Worm (Caenorhabditis elegans) whole organism, L1 larva: ENCODE results near the gene T19C3.5.

Source experiments
- aly-2 ChIP-seq: fragments of 150-350 bp; optimal IDR thresholded peaks from 2 replicates; lab custom pipeline; 2014; ENCODE audit warnings: missing biosample characterization, missing genetic modification characterization
- ama-1 ChIP-seq: fragments of 150-350 bp; optimal IDR thresholded peaks from 2 replicates; lab custom pipeline; 2014
- ceh-82 ChIP-seq, 3 experiments: fragments of 150-350 bp in 1 of 3; sonication (generic microtip) in 2 of 3; optimal IDR thresholded peaks; 2 replicates each; lab custom pipeline; 2014 to 2017; ENCODE audit warnings: missing biosample characterization in 3 of 3, missing genetic modification characterization in 3 of 3
- ceh-90 ChIP-seq: sonication (generic microtip); optimal IDR thresholded peaks from 2 replicates; lab custom pipeline; 2016; ENCODE audit warnings: missing genetic modification characterization, missing compliant biosample characterization
- ces-1 ChIP-seq: fragments of 150-350 bp; optimal IDR thresholded peaks from 2 replicates; lab custom pipeline; 2014; ENCODE audit warnings: missing biosample characterization, missing genetic modification reagents, missing genetic modification characterization
- efl-1 ChIP-seq, 4 experiments: fragments of 150-350 bp; optimal IDR thresholded peaks in 3 of 4; peaks in 1 of 4; 1 replicate in 1 of 4; 2 replicates in 3 of 4; lab custom pipeline; 2014; ENCODE audit warnings: missing biosample characterization in 2 of 4, missing genetic modification characterization in 2 of 4, missing genetic modification reagents in 2 of 4
- efl-3 ChIP-seq: fragments of 200-800 bp; sonication (Bioruptor generic); optimal IDR thresholded peaks from 2 replicates; lab custom pipeline; 2018; ENCODE audit warnings: mild to moderate bottlenecking, missing genetic modification characterization, missing compliant biosample characterization
- egl-13 ChIP-seq: sonication (generic microtip); optimal IDR thresholded peaks from 2 replicates; lab custom pipeline; 2016; ENCODE audit warnings: missing genotype, missing genetic modification reagents, missing genetic modification characterization, missing compliant biosample characterization
- elt-2 ChIP-seq: sonication (generic microtip); optimal IDR thresholded peaks from 2 replicates; lab custom pipeline; 2016; ENCODE audit warnings: missing genetic modification characterization, mild to moderate bottlenecking, inconsistent platforms, missing compliant biosample characterization, missing genetic modification reagents
- fkh-8 ChIP-seq: sonication (generic microtip); optimal IDR thresholded peaks from 2 replicates; lab custom pipeline; 2016; ENCODE audit warnings: mild to moderate bottlenecking, missing genetic modification characterization, missing compliant biosample characterization
- isw-1 ChIP-seq: fragments of 200-800 bp; sonication (Bioruptor generic); IDR thresholded peaks from 2 replicates; pipeline ENCODE4 v1.3.6; 2022; ENCODE audit warnings: missing genetic modification characterization, missing compliant biosample characterization
- lin-14 ChIP-seq: fragments of 200-800 bp; sonication (Bioruptor generic); optimal IDR thresholded peaks from 2 replicates; lab custom pipeline; 2018; ENCODE audit warnings: mild to moderate bottlenecking, missing genetic modification characterization, moderate library complexity, missing compliant biosample characterization
- lin-35 ChIP-seq, 2 experiments: fragments of 150-350 bp; optimal IDR thresholded peaks; 2 replicates each; lab custom pipeline; 2014; ENCODE audit warnings: missing biosample characterization in 2 of 2, missing genetic modification characterization in 2 of 2, missing genetic modification reagents in 2 of 2
- lin-39 ChIP-seq: fragments of 150-350 bp; optimal IDR thresholded peaks from 2 replicates; lab custom pipeline; 2014; ENCODE audit warnings: missing biosample characterization, missing genetic modification reagents, missing genetic modification characterization
- lsy-2 ChIP-seq, 2 experiments: fragments of 150-350 bp; optimal IDR thresholded peaks; 2 replicates each; lab custom pipeline; 2014; ENCODE audit warnings: missing biosample characterization in 2 of 2, missing genetic modification characterization in 2 of 2
- mab-9 ChIP-seq: fragments of 200-800 bp; sonication (Bioruptor generic); IDR thresholded peaks from 2 replicates; pipeline ENCODE4 v1.3.6; 2022; ENCODE audit warnings: missing genetic modification reagents, missing genetic modification characterization, missing compliant biosample characterization
- mdl-1 ChIP-seq, 2 experiments: fragments of 150-350 bp; optimal IDR thresholded peaks; 2 replicates each; lab custom pipeline; 2014 to 2017; ENCODE audit warnings: missing biosample characterization in 2 of 2, missing genetic modification characterization in 2 of 2, inconsistent platforms in 1 of 2
- nhr-11 ChIP-seq: fragments of 150-350 bp; optimal IDR thresholded peaks from 2 replicates; lab custom pipeline; 2014; ENCODE audit warnings: missing biosample characterization, missing genetic modification characterization
- nhr-76 ChIP-seq: sonication (generic microtip); optimal IDR thresholded peaks from 2 replicates; lab custom pipeline; 2017; ENCODE audit warnings: missing biosample characterization, missing genetic modification characterization
- nhr-77 ChIP-seq: fragments of 150-350 bp; optimal IDR thresholded peaks from 2 replicates; lab custom pipeline; 2014; ENCODE audit warnings: missing biosample characterization, missing genetic modification characterization
- nhr-85 ChIP-seq: sonication (generic microtip); peaks from one replicate; lab custom pipeline; 2016; ENCODE audit warnings: missing genetic modification characterization, inconsistent platforms, missing compliant biosample characterization
- nhr-90 ChIP-seq: sonication (generic microtip); optimal IDR thresholded peaks from 2 replicates; lab custom pipeline; 2016; ENCODE audit warnings: mild to moderate bottlenecking, missing genetic modification characterization, missing compliant biosample characterization; ENCODE audit not compliant: poor library complexity
- skn-1 ChIP-seq: fragments of 150-350 bp; optimal IDR thresholded peaks from 2 replicates; lab custom pipeline; 2014; ENCODE audit warnings: missing biosample characterization, missing genetic modification characterization
- snpc-4 ChIP-seq: fragments of 150-350 bp; optimal IDR thresholded peaks from 2 replicates; lab custom pipeline; 2014; ENCODE audit warnings: missing biosample characterization, missing genetic modification characterization
- snu-23 ChIP-seq: sonication (generic microtip); optimal IDR thresholded peaks from 2 replicates; lab custom pipeline; 2016; ENCODE audit warnings: missing genetic modification characterization, missing compliant biosample characterization
- sox-4 ChIP-seq: sonication (generic microtip); optimal IDR thresholded peaks from 2 replicates; lab custom pipeline; 2016; ENCODE audit warnings: missing genetic modification characterization, missing compliant biosample characterization
- tbx-2 ChIP-seq: sonication (generic microtip); optimal IDR thresholded peaks from 2 replicates; lab custom pipeline; 2016; ENCODE audit warnings: missing genetic modification characterization, missing compliant biosample characterization
- unc-30 ChIP-seq: sonication (generic microtip); optimal IDR thresholded peaks from 2 replicates; lab custom pipeline; 2017; ENCODE audit warnings: missing biosample characterization, missing genetic modification characterization
- unc-86 ChIP-seq: sonication (generic microtip); optimal IDR thresholded peaks from 2 replicates; lab custom pipeline; 2016; ENCODE audit warnings: missing genetic modification characterization, missing compliant biosample characterization
- vab-15 ChIP-seq: sonication (generic microtip); optimal IDR thresholded peaks from 2 replicates; lab custom pipeline; 2017; ENCODE audit warnings: missing genotype, mild to moderate bottlenecking, missing genetic modification characterization, missing compliant biosample characterization
- xbp-1 ChIP-seq: sonication (generic microtip); optimal IDR thresholded peaks from 2 replicates; lab custom pipeline; 2016; ENCODE audit warnings: missing genetic modification characterization, missing compliant biosample characterization
- ztf-11 ChIP-seq, 2 experiments: sonication (generic microtip); optimal IDR thresholded peaks; 2 replicates each; lab custom pipeline; 2016 to 2017; ENCODE audit warnings: missing genetic modification characterization in 2 of 2, missing biosample characterization in 1 of 2, missing compliant biosample characterization in 1 of 2

Gene T19C3.5

ce11 chrIII:620204-620718 lies 7.5 kb downstream of the T19C3.5 start, which contains the start of gene T19C3.4:
Gene T19C3.4, minus strand, starts transcription at chrIII:620254.
- TF ChIP-seq tbx-2 (tag; lab: Kevin White, UChicago) = no peak
- TF ChIP-seq efl-1 (optimal IDR thresholded peaks at IDR 0.05; lab: Kevin White, UChicago) = no peak
- peak in 1 of 2 experiments; percentile 35 for TF ChIP-seq efl-1 (GFP tag; optimal IDR thresholded peaks at IDR 0.05 in 1 of 2; lab: Kevin White, UChicago)
- no peak for TF ChIP-seq aly-2 (tag; lab: Kevin White, UChicago)
- peak; percentile 27 for TF ChIP-seq elt-2 (tag; lab: Kevin White, UChicago)
- peak; percentile 16 for TF ChIP-seq snu-23
- TF ChIP-seq skn-1 = no peak
- peak in 1 of 2 experiments; percentile 30 for TF ChIP-seq mdl-1 (tag; optimal IDR thresholded peaks at IDR 0.05; lab: Kevin White, UChicago)
- no peak for TF ChIP-seq sox-4 (tag; lab: Kevin White, UChicago)
- no peak for TF ChIP-seq vab-15 (tag; lab: Kevin White, UChicago)
- TF ChIP-seq lsy-2 (tag; optimal IDR thresholded peaks at IDR 0.05; lab: Kevin White, UChicago) = peak in 1 of 2 experiments; percentile 19
- TF ChIP-seq nhr-90 = peak; percentile 9
- TF ChIP-seq isw-1 = no peak
- TF ChIP-seq nhr-85 (tag; lab: Kevin White, UChicago) = peak; percentile 73
- TF ChIP-seq xbp-1 (tag; lab: Kevin White, UChicago) = no peak
- no peak for TF ChIP-seq egl-13 (tag; lab: Kevin White, UChicago)
- peak in 1 of 2 experiments; percentile 52 for TF ChIP-seq lin-35 (GFP tag; optimal IDR thresholded peaks at IDR 0.05; lab: Kevin White, UChicago)
- TF ChIP-seq nhr-11 (tag; lab: Kevin White, UChicago) = no peak
- TF ChIP-seq ama-1 (lab: Kevin White, UChicago) = no peak
- no peak for TF ChIP-seq ces-1 (GFP tag; lab: Kevin White, UChicago)
- TF ChIP-seq ceh-90 (tag; lab: Kevin White, UChicago) = no peak
- TF ChIP-seq unc-86 (tag; lab: Kevin White, UChicago) = no peak

- TF ChIP-seq snpc-4 (tag; lab: Kevin White, UChicago) (no peak), ama-1 (lab: Kevin White, UChicago) (no peak), nhr-76 (tag; lab: Kevin White, UChicago) (no peak), efl-3 (GFP tag; lab: Kevin White, UChicago) (no peak), lin-39 (tag; lab: Kevin White, UChicago) (no peak), ztf-11 (tag; optimal IDR thresholded peaks at IDR 0.05; lab: Kevin White, UChicago) (no peak), lsy-2 (tag; optimal IDR thresholded peaks at IDR 0.05; lab: Kevin White, UChicago) (no peak), aly-2 (tag; lab: Kevin White, UChicago) (no peak), nhr-77 (tag; lab: Kevin White, UChicago) (no peak), fkh-8 (tag; lab: Kevin White, UChicago) (no peak), mab-9 (GFP tag; lab: Robert Waterston, UW) (no peak), unc-30 (no peak)
Observed at ce11 chrIII:617467-617866, 10.3 kb downstream of the T19C3.5 start, which contains the start of gene T19C3.2. Gene T19C3.2, minus strand, starts transcription at chrIII:617567.

- TF ChIP-seq sox-4 (tag; lab: Kevin White, UChicago) (no peak), lin-14 (GFP tag; lab: Kevin White, UChicago) (peak; percentile 12)
Observed at ce11 chrIII:614447-614846, 13.3 kb downstream of the T19C3.5 start, which contains the start of gene T19C3.3. Gene T19C3.3, minus strand, starts transcription at chrIII:614547.

- TF ChIP-seq lin-14 (GFP tag; lab: Kevin White, UChicago) = peak; percentile 57
- no peak for TF ChIP-seq ceh-82 (tag; optimal IDR thresholded peaks at IDR 0.05; lab: Kevin White, UChicago)
- TF ChIP-seq efl-1 (optimal IDR thresholded peaks at IDR 0.05; lab: Kevin White, UChicago) = no peak
- TF ChIP-seq efl-1 (GFP tag; optimal IDR thresholded peaks at IDR 0.05 in 1 of 2; lab: Kevin White, UChicago) = peak in 1 of 2 experiments; percentile 2
- peak; percentile 21 for TF ChIP-seq ces-1 (GFP tag; lab: Kevin White, UChicago)
- TF ChIP-seq nhr-85 (tag; lab: Kevin White, UChicago) = peak; percentile 55
Observed at ce11 chrIII:612759-613158, 15.0 kb downstream of the T19C3.5 start.

- TF ChIP-seq ceh-90 (tag; lab: Kevin White, UChicago) = no peak
- peak; percentile 53 for TF ChIP-seq lin-14 (GFP tag; lab: Kevin White, UChicago)
Observed at ce11 chrIII:611900-612299, 15.8 kb downstream of the T19C3.5 start.
